Worm (Caenorhabditis elegans) whole organism, L3 larva: Measurements from ENCODE around the gene snpc-1.1.

Experiments used
- egl-27 ChIP-seq: sonication (generic microtip); optimal IDR thresholded peaks from 4 replicates; lab custom pipeline; 2017; ENCODE audit warnings: missing biosample characterization, missing genetic modification reagents, missing genetic modification characterization
- nhr-12 ChIP-seq: fragments of 150-350 bp; optimal IDR thresholded peaks from 2 replicates; lab custom pipeline; 2014; ENCODE audit warnings: missing biosample characterization, missing genetic modification characterization
- nhr-25 ChIP-seq: sonication (generic microtip); optimal IDR thresholded peaks from 2 replicates; lab custom pipeline; 2017; ENCODE audit warnings: missing biosample characterization, missing genetic modification characterization
- nhr-67 ChIP-seq: fragments of 150-350 bp; optimal IDR thresholded peaks from 2 replicates; lab custom pipeline; 2014; ENCODE audit warnings: missing biosample characterization, missing genetic modification characterization
- nhr-77 ChIP-seq: fragments of 150-350 bp; optimal IDR thresholded peaks from 2 replicates; lab custom pipeline; 2014; ENCODE audit warnings: missing biosample characterization, missing genetic modification characterization
- snpc-4 ChIP-seq: fragments of 150-350 bp; optimal IDR thresholded peaks from 2 replicates; lab custom pipeline; 2014; ENCODE audit warnings: missing biosample characterization, missing genetic modification characterization
- tbx-2 ChIP-seq: sonication (generic microtip); optimal IDR thresholded peaks from 2 replicates; lab custom pipeline; 2016; ENCODE audit warnings: mild to moderate bottlenecking, missing genetic modification characterization, missing compliant biosample characterization
- zag-1 ChIP-seq: fragments of 150-350 bp; optimal IDR thresholded peaks from 2 replicates; lab custom pipeline; 2014; ENCODE audit warnings: missing biosample characterization, missing genetic modification characterization
- ztf-11 ChIP-seq: fragments of 150-350 bp; optimal IDR thresholded peaks from 2 replicates; lab custom pipeline; 2014; ENCODE audit warnings: missing biosample characterization, missing genetic modification characterization

- TF ChIP-seq ztf-11 (tag; lab: Kevin White, UChicago) (no peak), nhr-12 (no peak), snpc-4 (tag; lab: Kevin White, UChicago) (no peak), egl-27 (tag; lab: Kevin White, UChicago) (no peak), nhr-67 (tag; lab: Kevin White, UChicago) (no peak), zag-1 (tag; lab: Kevin White, UChicago) (no peak), tbx-2 (tag; lab: Kevin White, UChicago) (no peak), nhr-25 (tag; lab: Kevin White, UChicago) (no peak), nhr-77 (tag; lab: Kevin White, UChicago) (no peak)
These were observed 29.2 kb upstream of the snpc-1.1 start for ce11 chrII:7810162-7810868.
